Worm (Caenorhabditis elegans): ENCODE data around the gene BE0003N10.1.

Gene BE0003N10.1

DNA sequence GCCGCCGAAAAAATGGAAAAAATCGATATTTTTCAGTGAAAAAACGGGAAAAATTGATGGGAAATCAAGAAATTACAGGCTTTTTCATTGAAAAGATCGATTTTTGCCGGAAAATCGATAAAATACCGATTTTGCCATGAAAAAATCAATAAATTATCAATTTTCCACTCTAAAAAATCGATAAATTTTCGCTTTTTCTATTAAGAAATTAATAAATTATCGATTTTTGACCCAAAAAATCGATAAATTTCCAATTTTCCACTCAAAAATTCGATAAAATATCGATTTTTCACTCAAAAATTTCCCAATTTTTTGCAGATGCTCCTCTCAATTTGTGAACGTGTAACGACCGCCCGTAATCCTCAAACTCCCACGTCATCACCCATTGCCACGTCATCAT, 57.1 kb downstream of the BE0003N10.1 start:
- TF ChIP-seq fkh-8 (tag; optimal IDR thresholded peaks at IDR 0.05) (no peak), tlp-1 (tag; optimal IDR thresholded peaks at IDR 0.05) (no peak), mep-1 (tag; optimal IDR thresholded peaks at IDR 0.05) (no peak)

All from whole organism, L1 larva.